Worm (Caenorhabditis elegans) whole organism, L4 larva: ENCODE data around the gene col-183.

Source experiments
- D1046.2 ChIP-seq: fragments of 200-800 bp; sonication (Bioruptor generic); IDR thresholded peaks from 2 replicates; pipeline ENCODE4 v1.3.6; 2022; ENCODE audit warnings: missing genetic modification characterization, missing compliant biosample characterization
- F37D6.2 ChIP-seq: sonication (generic microtip); optimal IDR thresholded peaks from 2 replicates; lab custom pipeline; 2016; ENCODE audit warnings: mild to moderate bottlenecking, missing genetic modification characterization, missing compliant biosample characterization
- F44E2.7 ChIP-seq: fragments of 200-800 bp; sonication (Bioruptor generic); IDR thresholded peaks from 2 replicates; pipeline ENCODE4 v2.1.2; 2022; ENCODE audit warnings: missing genetic modification characterization, missing compliant biosample characterization
- T20F7.1 ChIP-seq: fragments of 200-800 bp; sonication (Bioruptor generic); optimal IDR thresholded peaks from 2 replicates; lab custom pipeline; 2018; ENCODE audit warnings: mild to moderate bottlenecking, missing genetic modification characterization, missing compliant biosample characterization
- T26A8.4 ChIP-seq: fragments of 200-800 bp; sonication (Bioruptor generic); IDR thresholded peaks from 2 replicates; pipeline ENCODE4 v1.3.6; 2022; ENCODE audit warnings: missing genetic modification characterization, missing compliant biosample characterization
- Y105C5A.15 ChIP-seq: fragments of 200-800 bp; sonication (Bioruptor generic); IDR thresholded peaks from 2 replicates; pipeline ENCODE4 v1.3.6; 2022; ENCODE audit warnings: missing genetic modification characterization, missing compliant biosample characterization
- Y48G9A.11 ChIP-seq: fragments of 200-800 bp; sonication (Bioruptor generic); IDR thresholded peaks from 2 replicates; pipeline ENCODE4 v1.3.6; 2022; ENCODE audit warnings: missing genetic modification reagents, missing genetic modification characterization, missing compliant biosample characterization
- Y5F2A.4 ChIP-seq: fragments of 200-800 bp; sonication (Bioruptor generic); optimal IDR thresholded peaks from 2 replicates; lab custom pipeline; 2018; ENCODE audit warnings: mild to moderate bottlenecking, missing genetic modification characterization, missing compliant biosample characterization
- ZK546.5 ChIP-seq, 2 experiments: sonication (generic microtip); optimal IDR thresholded peaks; 2 replicates each; lab custom pipeline; 2017; ENCODE audit warnings: missing biosample characterization in 2 of 2, missing genetic modification characterization in 2 of 2
- aly-2 ChIP-seq: sonication (generic microtip); optimal IDR thresholded peaks from 2 replicates; lab custom pipeline; 2018; ENCODE audit warnings: missing biosample characterization, missing genetic modification characterization
- attf-4 ChIP-seq: sonication (generic microtip); optimal IDR thresholded peaks from 3 replicates; lab custom pipeline; 2017; ENCODE audit warnings: missing biosample characterization, missing genetic modification characterization
- ceh-44 ChIP-seq: fragments of 200-800 bp; sonication (Bioruptor generic); IDR thresholded peaks from 2 replicates; pipeline ENCODE4 v1.3.6; 2022; ENCODE audit warnings: missing genetic modification reagents, missing genetic modification characterization, missing compliant biosample characterization
- ctbp-1 ChIP-seq: fragments of 200-800 bp; sonication (Bioruptor generic); IDR thresholded peaks from 2 replicates; pipeline ENCODE4 v1.3.6; 2022; ENCODE audit warnings: missing genetic modification reagents, missing genetic modification characterization, missing compliant biosample characterization
- daf-16 ChIP-seq, 3 experiments: sonication (generic microtip); optimal IDR thresholded peaks; 2 replicates each; lab custom pipeline; 2016 to 2017; ENCODE audit warnings: missing genetic modification characterization in 3 of 3, missing genetic modification reagents in 3 of 3, mild to moderate bottlenecking in 2 of 3, missing compliant biosample characterization in 2 of 3, missing biosample characterization in 1 of 3, moderate library complexity in 1 of 3
- dpl-1 ChIP-seq: fragments of 150-350 bp; optimal IDR thresholded peaks from 2 replicates; lab custom pipeline; 2014; ENCODE audit warnings: missing biosample characterization, missing genetic modification reagents, missing genetic modification characterization
- duxl-1 ChIP-seq: sonication (generic microtip); optimal IDR thresholded peaks from 2 replicates; lab custom pipeline; 2016; ENCODE audit warnings: mild to moderate bottlenecking, missing genetic modification characterization, moderate library complexity, missing compliant biosample characterization; ENCODE audit not compliant: poor library complexity
- egl-27 ChIP-seq: sonication (generic microtip); optimal IDR thresholded peaks from 3 replicates; lab custom pipeline; 2017; ENCODE audit warnings: missing biosample characterization, missing genetic modification reagents, missing genetic modification characterization
- egl-43 ChIP-seq: fragments of 200-800 bp; sonication (Bioruptor generic); IDR thresholded peaks from 2 replicates; pipeline ENCODE4 v1.3.6; 2022; ENCODE audit warnings: missing genetic modification reagents, missing genetic modification characterization, missing compliant biosample characterization
- fos-1 ChIP-seq: fragments of 150-350 bp; optimal IDR thresholded peaks from 2 replicates; lab custom pipeline; 2014; ENCODE audit warnings: missing biosample characterization, missing genetic modification characterization
- gei-8 ChIP-seq: fragments of 200-800 bp; sonication (Bioruptor generic); optimal IDR thresholded peaks from 2 replicates; lab custom pipeline; 2018; ENCODE audit warnings: mild to moderate bottlenecking, missing genetic modification characterization, missing compliant biosample characterization
- hif-1 ChIP-seq, 2 experiments: sonication (generic microtip); optimal IDR thresholded peaks; 2 replicates each; lab custom pipeline; 2016 to 2017; ENCODE audit warnings: missing compliant biosample characterization in 2 of 2, missing genetic modification characterization in 2 of 2, missing genetic modification reagents in 2 of 2, missing genotype in 2 of 2, mild to moderate bottlenecking in 1 of 2
- hmg-1.1 ChIP-seq: fragments of 200-800 bp; sonication (Bioruptor generic); IDR thresholded peaks from 2 replicates; pipeline ENCODE4 v1.3.6; 2022; ENCODE audit warnings: missing genetic modification reagents, missing genetic modification characterization, missing compliant biosample characterization
- jun-1 ChIP-seq: fragments of 150-350 bp; optimal IDR thresholded peaks from 2 replicates; lab custom pipeline; 2014; ENCODE audit warnings: missing biosample characterization, missing genetic modification reagents, missing genetic modification characterization
- lim-7 ChIP-seq: fragments of 200-800 bp; sonication (Bioruptor generic); IDR thresholded peaks from 2 replicates; pipeline ENCODE4 v1.3.6; 2022; ENCODE audit warnings: missing genetic modification characterization, missing compliant biosample characterization
- lin-38 ChIP-seq: fragments of 200-800 bp; sonication (Bioruptor generic); IDR thresholded peaks from 2 replicates; pipeline ENCODE4 v1.3.6; 2022; ENCODE audit warnings: missing genetic modification reagents, missing genetic modification characterization, missing compliant biosample characterization
- lin-39 ChIP-seq: fragments of 150-350 bp; optimal IDR thresholded peaks from 2 replicates; lab custom pipeline; 2014; ENCODE audit warnings: missing biosample characterization, missing genetic modification reagents, missing genetic modification characterization
- lir-3 ChIP-seq: sonication (generic microtip); optimal IDR thresholded peaks from 2 replicates; lab custom pipeline; 2016; ENCODE audit warnings: mild to moderate bottlenecking, missing genetic modification characterization, missing compliant biosample characterization
- lsy-2 ChIP-seq, 2 experiments: fragments of 150-350 bp in 1 of 2; sonication (generic microtip) in 1 of 2; optimal IDR thresholded peaks; 2 replicates each; lab custom pipeline; 2014 to 2017; ENCODE audit warnings: missing biosample characterization in 2 of 2, missing genetic modification characterization in 2 of 2
- mdl-1 ChIP-seq, 2 experiments: fragments of 150-350 bp in 1 of 2; sonication (generic microtip) in 1 of 2; optimal IDR thresholded peaks; 2 replicates each; lab custom pipeline; 2014 to 2017; ENCODE audit warnings: missing biosample characterization in 2 of 2, missing genetic modification characterization in 2 of 2
- mxl-2 ChIP-seq: fragments of 200-800 bp; sonication (Bioruptor generic); conservative IDR thresholded peaks from 2 replicates; pipeline ENCODE4 v1.3.6; 2022; ENCODE audit warnings: missing genetic modification reagents, missing genetic modification characterization, missing compliant biosample characterization
- nhr-102 ChIP-seq: sonication (generic microtip); optimal IDR thresholded peaks from 2 replicates; lab custom pipeline; 2016; ENCODE audit warnings: mild to moderate bottlenecking, missing genetic modification characterization, moderate library complexity, missing compliant biosample characterization
- nhr-11 ChIP-seq: fragments of 150-350 bp; optimal IDR thresholded peaks from 2 replicates; lab custom pipeline; 2014; ENCODE audit warnings: missing biosample characterization, missing genetic modification characterization
- nhr-28 ChIP-seq: fragments of 150-350 bp; optimal IDR thresholded peaks from 2 replicates; lab custom pipeline; 2014; ENCODE audit warnings: missing biosample characterization, missing genetic modification characterization
- nhr-42 ChIP-seq: fragments of 200-800 bp; sonication (Bioruptor generic); IDR thresholded peaks from 2 replicates; pipeline ENCODE4 v1.3.6; 2022; ENCODE audit warnings: missing genetic modification characterization, missing compliant biosample characterization
- pha-4 ChIP-seq, 2 experiments: fragments of 150-350 bp in 1 of 2; fragments of 200-800 bp in 1 of 2; sonication (Bioruptor generic) in 1 of 2; IDR thresholded peaks in 1 of 2; optimal IDR thresholded peaks in 1 of 2; 2 replicates each; pipeline versions ENCODE4 v1.3.6 to Lab custom; 2014 to 2022; ENCODE audit warnings: missing genetic modification characterization in 2 of 2, missing genetic modification reagents in 2 of 2, missing biosample characterization in 1 of 2, missing compliant biosample characterization in 1 of 2
- sdz-12 ChIP-seq: fragments of 200-800 bp; sonication (Bioruptor generic); optimal IDR thresholded peaks from 2 replicates; lab custom pipeline; 2018; ENCODE audit warnings: mild to moderate bottlenecking, missing genetic modification characterization, missing compliant biosample characterization
- set-16 ChIP-seq: fragments of 200-800 bp; sonication (Bioruptor generic); IDR thresholded peaks from 2 replicates; pipeline ENCODE4 v1.3.6; 2022; ENCODE audit warnings: missing genetic modification reagents, missing genetic modification characterization, missing compliant biosample characterization
- skn-1 ChIP-seq: fragments of 150-350 bp; optimal IDR thresholded peaks from 2 replicates; lab custom pipeline; 2014; ENCODE audit warnings: missing biosample characterization, missing genetic modification characterization
- spr-1 ChIP-seq: sonication (generic microtip); optimal IDR thresholded peaks from 2 replicates; lab custom pipeline; 2016; ENCODE audit warnings: mild to moderate bottlenecking, missing genetic modification characterization, missing compliant biosample characterization
- spr-3 ChIP-seq: fragments of 200-800 bp; sonication (Bioruptor generic); optimal IDR thresholded peaks from 2 replicates; lab custom pipeline; 2018; ENCODE audit warnings: mild to moderate bottlenecking, missing genetic modification characterization, missing compliant biosample characterization
- tag-97 ChIP-seq: fragments of 200-800 bp; sonication (Bioruptor generic); IDR thresholded peaks from 2 replicates; pipeline ENCODE4 v1.3.6; 2022; ENCODE audit warnings: missing genetic modification characterization, missing compliant biosample characterization
- unc-130 ChIP-seq: sonication (generic microtip); optimal IDR thresholded peaks from 2 replicates; lab custom pipeline; 2016; ENCODE audit warnings: missing genetic modification reagents, missing genetic modification characterization, missing compliant biosample characterization
- unc-62 ChIP-seq, 3 experiments: fragments of 150-350 bp in 1 of 3; sonication (generic microtip); optimal IDR thresholded peaks in 2 of 3; peaks in 1 of 3; 1 replicate in 1 of 3; 2 replicates in 2 of 3; lab custom pipeline; 2014 to 2017; ENCODE audit warnings: missing biosample characterization in 3 of 3, missing genetic modification characterization in 3 of 3, missing genetic modification reagents in 3 of 3, missing genotype in 1 of 3
- zag-1 ChIP-seq: fragments of 150-350 bp; optimal IDR thresholded peaks from 2 replicates; lab custom pipeline; 2014; ENCODE audit warnings: missing biosample characterization, missing genetic modification characterization
- zfp-2 ChIP-seq: sonication (generic microtip); optimal IDR thresholded peaks from 2 replicates; lab custom pipeline; 2016; ENCODE audit warnings: mild to moderate bottlenecking, missing genetic modification characterization, missing compliant biosample characterization
- zfp-3 ChIP-seq: fragments of 200-800 bp; sonication (Bioruptor generic); conservative IDR thresholded peaks from 2 replicates; pipeline ENCODE4 v1.3.6; 2022; ENCODE audit warnings: missing genetic modification reagents, missing genetic modification characterization, missing compliant biosample characterization
- zip-11 ChIP-seq: fragments of 200-800 bp; sonication (Bioruptor generic); IDR thresholded peaks from 2 replicates; pipeline ENCODE4 v1.3.6; 2022; ENCODE audit warnings: missing genetic modification characterization, missing compliant biosample characterization
- zip-2 ChIP-seq: fragments of 150-350 bp; optimal IDR thresholded peaks from 2 replicates; lab custom pipeline; 2014; ENCODE audit warnings: missing biosample characterization, missing genetic modification characterization
- ztf-7 ChIP-seq: fragments of 150-350 bp; optimal IDR thresholded peaks from 2 replicates; lab custom pipeline; 2014; ENCODE audit warnings: missing biosample characterization, missing genetic modification characterization

col-183 gene

DNA sequence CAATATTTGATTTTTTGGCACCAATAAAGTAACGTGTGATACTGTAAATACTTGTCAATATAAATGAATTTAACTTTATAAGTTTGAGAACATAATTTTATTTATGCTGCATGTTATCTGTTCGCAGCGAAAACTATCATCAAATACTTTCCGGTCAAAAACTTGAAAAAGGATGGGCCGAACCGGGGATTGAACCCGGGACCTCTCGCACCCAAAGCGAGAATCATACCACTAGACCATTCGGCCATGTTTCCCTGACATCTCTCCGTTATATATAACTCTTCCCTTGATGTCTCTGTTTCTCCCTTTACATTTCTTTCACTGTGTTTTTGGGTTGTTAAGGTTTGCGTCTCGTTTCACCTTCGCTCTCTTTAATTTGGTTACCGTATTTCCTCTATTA is 44.2 kb upstream of the col-183 start (continued):
- TF ChIP-seq hmg-1.1 (GFP tag; lab: Robert Waterston, UW) (peak; percentile 89), egl-27 (tag; lab: Kevin White, UChicago) (no peak), nhr-28 (tag; lab: Kevin White, UChicago) (peak; percentile 39), F37D6.2 (tag; lab: Kevin White, UChicago) (peak; percentile 26), F44E2.7 (GFP tag; lab: Robert Waterston, UW) (peak; percentile 87; the same call in 1 of the 2 replicates), skn-1 (no peak), zfp-3 (GFP tag; lab: Robert Waterston, UW) (0 out of 2 replicates have a peak, but pooled peaks have one; percentile 42), daf-16 (GFP tag; optimal IDR thresholded peaks at IDR 0.05; lab: Kevin White, UChicago) (peak; percentile 37 to 89), daf-16 (tag; optimal IDR thresholded peaks at IDR 0.05; lab: Kevin White, UChicago) (peak; percentile 65), zip-11 (GFP tag; lab: Robert Waterston, UW) (no peak), Y5F2A.4 (no peak), nhr-11 (tag; lab: Kevin White, UChicago) (peak; percentile 49), egl-43 (GFP tag; lab: Robert Waterston, UW) (peak; percentile 92), gei-8 (GFP tag; lab: Kevin White, UChicago) (peak; percentile 12), unc-130 (GFP tag; lab: Kevin White, UChicago) (peak; percentile 54), attf-4 (tag; lab: Kevin White, UChicago) (no peak), lin-38 (GFP tag; lab: Robert Waterston, UW) (peak; percentile 76), mdl-1 (tag; optimal IDR thresholded peaks at IDR 0.05; lab: Kevin White, UChicago) (no peak), ZK546.5 (tag; optimal IDR thresholded peaks at IDR 0.05; lab: Kevin White, UChicago) (no peak), ctbp-1 (GFP tag; lab: Robert Waterston, UW) (peak; percentile 79), fos-1 (tag; lab: Kevin White, UChicago) (no peak), hif-1 (tag; optimal IDR thresholded peaks at IDR 0.05; lab: Kevin White, UChicago) (peak in 1 of 2 experiments; percentile 51), Y105C5A.15 (GFP tag; lab: Robert Waterston, UW) (0 out of 2 replicates have a peak, but pooled peaks have one; percentile 32), dpl-1 (GFP tag; lab: Kevin White, UChicago) (peak; percentile 0), jun-1 (tag; lab: Kevin White, UChicago) (peak; percentile 19), zip-2 (tag; lab: Kevin White, UChicago) (peak; percentile 57), T26A8.4 (GFP tag; lab: Robert Waterston, UW) (peak; percentile 83), nhr-102 (tag; lab: Kevin White, UChicago) (peak; percentile 68), mxl-2 (0 out of 2 replicates have a peak, but pooled peaks have one; percentile 44), lir-3 (peak; percentile 71), lin-39 (no peak), ceh-44 (peak; percentile 56; the same call in 1 of the 2 replicates), zag-1 (tag; lab: Kevin White, UChicago) (no peak), Y48G9A.11 (GFP tag; lab: Robert Waterston, UW) (0 out of 2 replicates have a peak, but pooled peaks have one; percentile 49), tag-97 (GFP tag; lab: Robert Waterston, UW) (no peak), spr-1 (tag; lab: Kevin White, UChicago) (peak; percentile 64), lim-7 (peak; percentile 93), nhr-42 (GFP tag; lab: Robert Waterston, UW) (peak; percentile 59; the same call in 1 of the 2 replicates), sdz-12 (GFP tag; lab: Kevin White, UChicago) (peak; percentile 7), T20F7.1 (peak; percentile 53), lsy-2 (tag; optimal IDR thresholded peaks at IDR 0.05; lab: Kevin White, UChicago) (peak in 1 of 2 experiments; percentile 63), unc-62 (GFP tag; optimal IDR thresholded peaks at IDR 0.05 in 1 of 2; lab: Kevin White, UChicago) (no peak), unc-62 (tag; optimal IDR thresholded peaks at IDR 0.05; lab: Kevin White, UChicago) (no peak), pha-4 (GFP tag; IDR thresholded peaks at IDR 0.05; lab: Robert Waterston, UW) (peak; percentile 89; the same call in 1 of the 2 replicates), pha-4 (tag; optimal IDR thresholded peaks at IDR 0.05; lab: Kevin White, UChicago) (no peak), aly-2 (tag; lab: Kevin White, UChicago) (no peak), duxl-1 (tag; lab: Kevin White, UChicago) (peak; percentile 80), zfp-2 (tag; lab: Kevin White, UChicago) (peak; percentile 6), D1046.2 (GFP tag; lab: Robert Waterston, UW) (peak; percentile 83; the same call in 1 of the 2 replicates), set-16 (GFP tag; lab: Robert Waterston, UW) (no peak), spr-3 (GFP tag; lab: Kevin White, UChicago) (peak; percentile 65), ztf-7 (tag; lab: Kevin White, UChicago) (peak; percentile 36)
